Worm (Caenorhabditis elegans): ENCODE measurements around the gene dnj-19.

Gene dnj-19

DNA sequence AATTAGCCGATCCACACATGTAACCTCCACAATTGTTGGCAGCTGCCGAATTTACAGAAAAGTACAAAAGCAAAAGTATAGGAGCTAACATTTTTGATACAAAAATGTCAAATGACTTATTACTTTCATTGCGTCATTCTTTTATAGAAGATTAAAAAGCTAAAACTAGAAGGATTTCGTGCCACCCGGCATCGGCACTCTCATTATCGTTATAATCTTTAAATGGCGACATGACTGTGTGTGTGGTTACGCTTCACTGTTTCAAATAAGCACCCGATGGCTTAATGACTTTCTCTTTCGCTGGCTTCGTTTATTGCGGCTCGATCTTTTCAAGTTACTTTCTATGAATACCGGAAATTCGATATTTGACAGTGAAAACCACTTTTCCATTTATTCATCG, 29.1 kb upstream of the dnj-19 start, which contains the start of gene grl-1:
grl-1 (minus strand) TSS at position 101 of the 400 bp plus-strand sequence.
- no peak for TF ChIP-seq hmg-1.2 (GFP tag; IDR thresholded peaks at IDR 0.05)
- no peak for TF ChIP-seq lir-1 (GFP tag; conservative IDR thresholded peaks at IDR 0.05)
- TF ChIP-seq chd-7 (tag; optimal IDR thresholded peaks at IDR 0.05): no peak
- 0 out of 2 replicates have a peak, but pooled peaks have one; percentile 20 for TF ChIP-seq madf-6 (GFP tag; IDR thresholded peaks at IDR 0.05)
- no peak for TF ChIP-seq egl-18 (GFP tag; IDR thresholded peaks at IDR 0.05)

DNA sequence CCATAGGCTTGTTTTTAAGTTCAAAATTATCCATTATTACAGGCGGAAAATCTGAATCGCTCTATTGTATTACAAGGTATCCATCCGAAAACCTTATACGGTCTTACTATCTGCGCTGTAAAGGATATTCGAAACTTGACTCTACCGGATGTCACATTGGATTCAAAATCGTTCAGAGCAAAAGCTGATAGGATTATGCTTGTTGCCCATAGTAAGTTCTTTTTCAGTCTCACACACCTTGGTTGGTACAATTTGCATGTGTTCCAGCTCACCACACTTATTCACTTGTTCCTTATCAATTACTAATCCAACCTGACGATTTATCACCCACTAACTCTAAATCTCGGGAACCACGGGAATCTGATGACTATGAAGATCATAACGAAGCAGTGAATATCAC, 23.0 kb upstream of the dnj-19 start:
- TF ChIP-seq ztf-18 (tag; optimal IDR thresholded peaks at IDR 0.05): no peak
- no peak for TF ChIP-seq ztf-25 (GFP tag; IDR thresholded peaks at IDR 0.05)

DNA sequence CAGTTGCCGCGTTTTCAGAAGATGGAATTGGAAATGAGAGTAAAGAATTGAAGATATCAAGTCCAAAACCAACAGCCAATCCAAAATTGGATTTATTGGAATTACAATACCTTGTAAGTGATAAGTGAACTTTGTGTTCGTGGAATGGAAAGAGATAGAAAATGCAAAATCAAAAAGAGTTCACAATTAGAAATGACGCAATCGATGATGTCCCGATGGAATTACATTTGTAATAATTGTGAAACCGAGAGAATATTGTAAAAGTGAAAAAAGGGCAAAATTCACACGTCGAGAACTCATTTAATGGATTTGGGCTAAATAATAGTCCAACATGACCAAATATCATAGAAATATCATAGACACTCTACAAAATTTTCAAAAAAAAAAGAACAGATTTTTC, 20.6 kb upstream of the dnj-19 start:
- TF ChIP-seq F57C9.4 (tag; optimal IDR thresholded peaks at IDR 0.05) (no peak), madf-3 (GFP tag; IDR thresholded peaks at IDR 0.05) (no peak), let-607 (tag; optimal IDR thresholded peaks at IDR 0.05) (no peak), attf-3 (GFP tag; conservative IDR thresholded peaks at IDR 0.05) (no peak), egl-44 (GFP tag; IDR thresholded peaks at IDR 0.05) (no peak), mcd-1 (GFP tag; IDR thresholded peaks at IDR 0.05) (no peak), aptf-3 (GFP tag; IDR thresholded peaks at IDR 0.05) (no peak), rpc-1 (optimal IDR thresholded peaks at IDR 0.05) (no peak), rpc-1 (tag; optimal IDR thresholded peaks at IDR 0.05) (no peak), ztf-6 (GFP tag; IDR thresholded peaks at IDR 0.05) (no peak), sdz-38 (tag; optimal IDR thresholded peaks at IDR 0.05) (no peak), F39B2.1 (GFP tag; IDR thresholded peaks at IDR 0.05) (no peak), efl-1 (GFP tag; optimal IDR thresholded peaks at IDR 0.05) (no peak), ets-4 (GFP tag; optimal IDR thresholded peaks at IDR 0.05) (no peak), dox-1 (GFP tag; IDR thresholded peaks at IDR 0.05) (no peak)

DNA sequence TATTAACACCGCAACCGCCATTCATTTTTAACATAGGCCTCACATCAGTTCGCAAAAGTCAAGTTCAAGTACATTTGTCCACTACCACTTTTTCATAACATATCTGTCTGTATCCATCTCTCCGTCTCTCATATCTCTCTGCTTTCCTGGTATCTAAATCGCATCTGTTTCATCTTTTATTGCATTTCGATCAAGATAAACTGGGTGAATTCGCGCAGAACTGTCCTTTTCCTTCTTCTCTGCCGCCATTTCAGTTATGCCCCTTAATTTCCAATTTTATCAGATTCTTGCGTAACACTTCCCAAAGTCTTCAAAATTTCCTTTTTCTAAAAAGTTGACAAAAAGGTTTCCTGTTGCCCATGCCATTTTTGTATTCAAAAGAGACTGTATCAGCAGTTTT, 18.6 kb upstream of the dnj-19 start:
- TF ChIP-seq ztf-6 (GFP tag; IDR thresholded peaks at IDR 0.05) (no peak), attf-6 (GFP tag; IDR thresholded peaks at IDR 0.05) (no peak), attf-5 (GFP tag; optimal IDR thresholded peaks at IDR 0.05) (no peak), ceh-79 (tag; optimal IDR thresholded peaks at IDR 0.05) (no peak), nhr-179 (tag; optimal IDR thresholded peaks at IDR 0.05) (no peak), B0261.1 (tag; optimal IDR thresholded peaks at IDR 0.05) (no peak), F39B2.1 (GFP tag; IDR thresholded peaks at IDR 0.05) (no peak), rcor-1 (GFP tag; IDR thresholded peaks at IDR 0.05) (no peak), madf-6 (GFP tag; IDR thresholded peaks at IDR 0.05) (no peak), egl-18 (GFP tag; IDR thresholded peaks at IDR 0.05) (no peak), Y67H2A.10 (GFP tag; conservative IDR thresholded peaks at IDR 0.05) (no peak), hlh-26 (GFP tag; conservative IDR thresholded peaks at IDR 0.05) (no peak)

DNA sequence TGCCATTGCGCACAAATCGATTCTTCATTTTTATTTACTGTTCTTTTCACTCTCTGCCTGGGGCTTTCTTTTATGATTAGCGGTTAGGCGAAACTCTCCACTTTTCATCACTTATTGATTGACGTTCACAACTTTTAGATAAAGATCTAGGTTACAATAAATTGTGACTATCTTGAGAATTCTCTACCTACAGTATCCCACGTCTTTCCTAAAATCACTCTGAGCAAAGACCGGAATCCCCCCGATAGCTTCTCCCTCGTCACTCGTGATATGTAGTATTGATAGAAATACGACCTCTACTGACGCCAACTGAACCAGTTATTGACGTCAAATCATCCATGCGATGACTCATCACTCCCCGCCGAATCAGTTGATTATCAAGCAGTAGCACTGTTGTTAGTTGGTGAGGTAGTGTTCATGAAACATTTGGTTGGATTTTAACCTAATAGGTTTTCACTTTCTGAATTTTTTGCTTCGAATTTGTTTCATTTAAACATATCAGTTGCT, 17.1 kb upstream of the dnj-19 start, which contains the start of gene hir-1:
hir-1 (plus strand) TSS at position 405 of the 507 bp plus-strand sequence.
- TF ChIP-seq sptf-2 (GFP tag; optimal IDR thresholded peaks at IDR 0.05): no peak
